Worm (Caenorhabditis elegans): ENCODE data around the gene srv-13.

ce11 chrIV:6427223-6427622 lies 22.3 kb downstream of the srv-13 start:
- TF ChIP-seq mcd-1 (GFP tag; IDR thresholded peaks at IDR 0.05): no peak
- TF ChIP-seq xnd-1 (tag; optimal IDR thresholded peaks at IDR 0.05): no peak
- no peak for TF ChIP-seq ztf-6 (GFP tag; IDR thresholded peaks at IDR 0.05)
- no peak for TF ChIP-seq nfya-2 (GFP tag; IDR thresholded peaks at IDR 0.05)
- TF ChIP-seq F10E7.11 (tag; optimal IDR thresholded peaks at IDR 0.05): no peak
- TF ChIP-seq sptf-2 (GFP tag; optimal IDR thresholded peaks at IDR 0.05): no peak
- no peak for TF ChIP-seq rpc-1 (optimal IDR thresholded peaks at IDR 0.05)
- TF ChIP-seq rpc-1 (tag; optimal IDR thresholded peaks at IDR 0.05): no peak
- no peak for TF ChIP-seq Y67H2A.10 (GFP tag; conservative IDR thresholded peaks at IDR 0.05)

Measured in whole organism, young adult.